Fruit fly (Drosophila melanogaster): ENCODE data around the gene CG11656.

Gene CG11656

DNA sequence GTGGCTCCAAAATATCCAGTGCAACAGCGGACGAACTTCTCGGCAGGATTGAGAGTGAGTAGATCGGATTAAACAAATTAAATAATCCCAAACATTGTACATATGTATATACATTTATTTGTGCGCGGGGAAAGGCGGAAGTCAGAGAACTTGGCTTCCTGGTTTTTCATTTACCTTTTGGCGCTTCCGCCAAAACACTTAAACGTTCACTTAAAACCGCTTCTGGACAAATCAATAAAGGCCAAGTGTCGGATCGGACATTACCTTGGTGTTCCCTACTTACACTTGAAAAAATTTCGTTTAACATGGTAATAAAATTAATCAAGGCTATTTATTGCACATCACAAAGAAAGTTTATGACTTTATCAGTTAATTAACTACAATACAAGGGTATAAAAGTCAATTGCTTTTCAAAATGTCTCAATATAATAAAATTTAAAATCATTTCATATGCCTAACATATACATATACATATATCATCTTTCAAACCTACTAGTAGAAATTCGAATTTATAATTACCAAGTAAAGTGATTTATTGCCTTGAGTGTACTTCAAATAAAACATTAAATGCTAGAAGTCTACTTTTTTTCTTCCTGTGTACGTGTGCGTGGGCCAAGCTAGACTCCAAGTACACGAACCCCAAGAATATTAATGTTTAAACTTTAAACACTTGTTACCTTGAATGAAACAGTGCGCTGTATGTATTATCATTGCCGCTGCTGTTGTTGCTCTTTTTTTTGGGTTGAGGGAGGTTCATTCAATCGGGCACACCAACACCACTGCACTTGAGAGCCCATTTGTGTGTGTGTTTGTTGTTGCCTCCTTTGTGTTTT, 28.1 kb upstream of the CG11656 start (continued):
- TF ChIP-seq CG32532 (GFP tag; IDR thresholded peaks at IDR 0.05): peak; percentile 67; the same call in 1 of the 2 replicates
- no peak for TF ChIP-seq CG3726 (GFP tag; IDR thresholded peaks at IDR 0.05)
- no peak for TF ChIP-seq amos (GFP tag; IDR thresholded peaks at IDR 0.05; ENCODE audit: partially characterized antibody)
- peak; percentile 53 for TF ChIP-seq CG6765 (GFP tag; optimal IDR thresholded peaks at IDR 0.05)
- peak; percentile 60 for TF ChIP-seq CG13775 (GFP tag; optimal IDR thresholded peaks at IDR 0.05)
- no peak for TF ChIP-seq CG16813 (GFP tag; IDR thresholded peaks at IDR 0.05; ENCODE audit: partially characterized antibody)
- TF ChIP-seq stc (GFP tag; IDR thresholded peaks at IDR 0.05): peak; percentile 40; the same call in 1 of the 2 replicates
- no peak for TF ChIP-seq insv (GFP tag; optimal IDR thresholded peaks at IDR 0.05)
- no peak for TF ChIP-seq sug (tag; optimal IDR thresholded peaks at IDR 0.05)
- peak; percentile 42; the same call in 1 of the 2 replicates for TF ChIP-seq Awh (GFP tag; IDR thresholded peaks at IDR 0.05)
- TF ChIP-seq CHES-1-like (GFP tag; optimal IDR thresholded peaks at IDR 0.05): no peak
- TF ChIP-seq z (GFP tag; IDR thresholded peaks at IDR 0.05): no peak
- TF ChIP-seq bigmax (GFP tag; optimal IDR thresholded peaks at IDR 0.05): no peak
- no peak for TF ChIP-seq CG10431 (GFP tag; optimal IDR thresholded peaks at IDR 0.05)
- no peak for TF ChIP-seq CG32767 (GFP tag; IDR thresholded peaks at IDR 0.05)
- TF ChIP-seq CrebB (tag; optimal IDR thresholded peaks at IDR 0.05): no peak
- peak; percentile 70 for TF ChIP-seq tio (GFP tag; optimal IDR thresholded peaks at IDR 0.05)
- TF ChIP-seq dati (GFP tag; IDR thresholded peaks at IDR 0.05): no peak
- TF ChIP-seq grau (tag; optimal IDR thresholded peaks at IDR 0.05): peak; percentile 77
- no peak for TF ChIP-seq HLH4C (GFP tag; IDR thresholded peaks at IDR 0.05; ENCODE audit: partially characterized antibody)
- TF ChIP-seq Xbp1 (GFP tag; optimal IDR thresholded peaks at IDR 0.05): peak; percentile 63
- TF ChIP-seq CG4328 (GFP tag; optimal IDR thresholded peaks at IDR 0.05): no peak
- TF ChIP-seq br (optimal IDR thresholded peaks at IDR 0.05): no peak
- TF ChIP-seq CG13296 (GFP tag; optimal IDR thresholded peaks at IDR 0.05): peak; percentile 51
- no peak for TF ChIP-seq Sry-δ (GFP tag; optimal IDR thresholded peaks at IDR 0.05)
- no peak for TF ChIP-seq HmgZ (tag; optimal IDR thresholded peaks at IDR 0.05)
- peak; percentile 11 for TF ChIP-seq CG7271 (tag; optimal IDR thresholded peaks at IDR 0.05)
- TF ChIP-seq da (GFP tag; optimal IDR thresholded peaks at IDR 0.05): peak; percentile 18
- TF ChIP-seq corto (GFP tag; optimal IDR thresholded peaks at IDR 0.05): no peak
- no peak for TF ChIP-seq CG43689 (GFP tag; IDR thresholded peaks at IDR 0.05)
- peak; percentile 62 for TF ChIP-seq lmd (GFP tag; IDR thresholded peaks at IDR 0.05)
- TF ChIP-seq CG12769 (tag; optimal IDR thresholded peaks at IDR 0.05): no peak
- peak; percentile 68 for TF ChIP-seq CG18599 (GFP tag; optimal IDR thresholded peaks at IDR 0.05)
- TF ChIP-seq gem (tag; optimal IDR thresholded peaks at IDR 0.05): peak; percentile 86
- peak; percentile 64 for TF ChIP-seq Blimp-1 (GFP tag; optimal IDR thresholded peaks at IDR 0.05)
- peak; percentile 61 for TF ChIP-seq tap (tag; optimal IDR thresholded peaks at IDR 0.05)
- no peak for TF ChIP-seq CG10959 (GFP tag; IDR thresholded peaks at IDR 0.05)
- TF ChIP-seq CG13424 (tag; optimal IDR thresholded peaks at IDR 0.05): peak; percentile 69
- TF ChIP-seq CG14050 (GFP tag; IDR thresholded peaks at IDR 0.05): no peak; the same call in 2 of the 3 replicates
- no peak for TF ChIP-seq tll (GFP tag; optimal IDR thresholded peaks at IDR 0.05)
- peak in 1 of 2 experiments; percentile 39 for TF ChIP-seq Hr78 (GFP tag; optimal IDR thresholded peaks at IDR 0.05)
- TF ChIP-seq az2 (GFP tag; optimal IDR thresholded peaks at IDR 0.05): peak; percentile 64
- no peak for TF ChIP-seq Sry-β (GFP tag; optimal IDR thresholded peaks at IDR 0.05)
- no peak for TF ChIP-seq pho (GFP tag; optimal IDR thresholded peaks at IDR 0.05)
- no peak for TF ChIP-seq CkIIα-i1 (GFP tag; IDR thresholded peaks at IDR 0.05)
- no peak for TF ChIP-seq Sin3A (optimal IDR thresholded peaks at IDR 0.05)
- no peak for TF ChIP-seq Neu2 (GFP tag; optimal IDR thresholded peaks at IDR 0.05; ENCODE audit: borderline replicate concordance)
- peak; percentile 54 for TF ChIP-seq CG5180 (GFP tag; optimal IDR thresholded peaks at IDR 0.05)
- peak; percentile 52 for TF ChIP-seq Nf-YC (tag; optimal IDR thresholded peaks at IDR 0.05)

Data from whole organism, embryonic.